Worm (Caenorhabditis elegans): ENCODE data around the gene sma-3.

sma-3 gene

DNA sequence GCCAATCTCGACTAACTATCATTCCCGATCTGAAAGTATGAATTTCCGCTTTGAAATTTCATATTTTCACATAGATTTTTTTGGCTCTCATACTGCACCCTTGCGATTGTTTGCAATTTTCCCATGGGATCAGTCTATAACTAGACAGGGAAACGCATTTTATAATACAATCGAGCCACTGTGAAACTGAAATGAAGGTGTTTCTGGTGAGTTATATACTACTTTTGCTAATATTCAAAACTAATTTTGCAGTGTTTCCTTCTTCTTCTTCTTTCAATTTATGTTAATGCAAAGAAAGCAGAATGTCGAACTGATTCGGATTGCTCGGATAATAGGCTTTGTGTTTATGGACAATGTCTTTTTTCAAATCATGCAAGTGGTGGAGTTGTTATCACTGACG, 22.1 kb upstream of the sma-3 start:
- TF ChIP-seq ceh-2 (tag; optimal IDR thresholded peaks at IDR 0.05) (no peak), Y22D7AL.16 (tag; optimal IDR thresholded peaks at IDR 0.05) (no peak), zip-5 (tag; optimal IDR thresholded peaks at IDR 0.05) (no peak), sox-2 (GFP tag; IDR thresholded peaks at IDR 0.05) (no peak), ceh-22 (tag; optimal IDR thresholded peaks at IDR 0.05) (no peak), che-1 (tag; optimal IDR thresholded peaks at IDR 0.05) (no peak), hlh-30 (tag; optimal IDR thresholded peaks at IDR 0.05; ENCODE audit: insufficient read depth) (no peak), elt-2 (tag; optimal IDR thresholded peaks at IDR 0.05) (no peak), ceh-45 (GFP tag; IDR thresholded peaks at IDR 0.05) (no peak), eyg-1 (tag; optimal IDR thresholded peaks at IDR 0.05) (no peak), hlh-13 (GFP tag; optimal IDR thresholded peaks at IDR 0.05) (no peak), unc-55 (GFP tag; optimal IDR thresholded peaks at IDR 0.05) (no peak), ama-1 (optimal IDR thresholded peaks at IDR 0.05) (no peak), ztf-16 (tag; optimal IDR thresholded peaks at IDR 0.05) (no peak)

DNA sequence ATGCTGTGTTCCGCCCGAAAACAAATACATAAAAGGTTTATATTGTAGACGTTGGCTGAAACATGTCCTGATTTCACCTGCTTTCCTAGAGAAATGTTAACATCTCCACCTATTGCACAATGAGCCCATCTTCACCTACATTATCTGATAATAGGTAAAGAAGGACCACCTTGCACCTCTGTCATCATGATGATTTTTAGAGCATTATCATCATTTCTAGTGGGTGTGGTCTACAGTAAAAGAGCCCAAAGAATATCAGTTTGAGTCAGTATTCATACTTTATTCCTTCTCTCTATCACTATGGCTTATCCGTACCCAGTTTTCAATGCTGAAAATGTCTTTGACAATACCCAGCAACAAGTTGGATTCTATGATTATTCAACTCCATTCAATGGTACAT, 20.4 kb upstream of the sma-3 start, which contains the start of gene med-2:
med-2 (plus strand) TSS at position 301 of the 400 bp plus-strand sequence.
- TF ChIP-seq hlh-8 (tag; optimal IDR thresholded peaks at IDR 0.05) (no peak), ztf-16 (tag; optimal IDR thresholded peaks at IDR 0.05) (no peak), C38D4.7 (GFP tag; optimal IDR thresholded peaks at IDR 0.05) (no peak)

DNA sequence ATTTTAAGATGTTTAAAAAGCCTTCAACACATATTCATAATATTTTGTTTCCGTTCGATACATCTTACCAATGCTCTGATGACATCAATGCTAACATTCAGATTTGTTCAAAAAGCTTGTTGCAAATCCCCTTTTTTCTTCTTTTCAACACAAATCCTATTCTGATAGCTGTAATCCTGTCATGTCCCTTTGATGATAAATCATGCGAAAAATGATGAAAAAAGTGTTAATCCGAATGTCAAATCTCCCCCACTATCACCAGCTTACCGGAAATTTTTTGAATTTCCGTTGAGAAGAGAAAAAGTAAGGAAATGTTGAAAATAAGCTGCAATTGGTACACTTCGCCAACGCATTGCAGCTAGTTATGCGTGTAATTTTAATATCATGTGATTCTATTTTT, 18.0 kb upstream of the sma-3 start:
- TF ChIP-seq hlh-6 (tag; optimal IDR thresholded peaks at IDR 0.05) (no peak), C08G9.2 (tag; optimal IDR thresholded peaks at IDR 0.05) (no peak), ceh-34 (tag; optimal IDR thresholded peaks at IDR 0.05) (no peak), F13H6.1 (tag; optimal IDR thresholded peaks at IDR 0.05) (no peak), tbx-2 (tag; optimal IDR thresholded peaks at IDR 0.05) (no peak), ceh-19 (GFP tag; optimal IDR thresholded peaks at IDR 0.05) (no peak), elt-4 (tag; optimal IDR thresholded peaks at IDR 0.05) (no peak), hlh-15 (tag; optimal IDR thresholded peaks at IDR 0.05) (no peak), ets-4 (tag; optimal IDR thresholded peaks at IDR 0.05) (no peak), ceh-6 (GFP tag; optimal IDR thresholded peaks at IDR 0.05) (no peak), ceh-48 (tag; optimal IDR thresholded peaks at IDR 0.05) (no peak), che-1 (tag; optimal IDR thresholded peaks at IDR 0.05) (no peak), K09A11.1 (tag; optimal IDR thresholded peaks at IDR 0.05; ENCODE audit: insufficient read depth) (no peak), hlh-8 (tag; optimal IDR thresholded peaks at IDR 0.05) (no peak), ceh-9 (tag; optimal IDR thresholded peaks at IDR 0.05) (no peak), pha-2 (tag; optimal IDR thresholded peaks at IDR 0.05) (no peak), pqm-1 (tag; optimal IDR thresholded peaks at IDR 0.05) (no peak), pha-4 (tag; optimal IDR thresholded peaks at IDR 0.05) (no peak), dmd-4 (tag; optimal IDR thresholded peaks at IDR 0.05; ENCODE audit: borderline replicate concordance) (no peak), elt-2 (tag; optimal IDR thresholded peaks at IDR 0.05) (no peak)

DNA sequence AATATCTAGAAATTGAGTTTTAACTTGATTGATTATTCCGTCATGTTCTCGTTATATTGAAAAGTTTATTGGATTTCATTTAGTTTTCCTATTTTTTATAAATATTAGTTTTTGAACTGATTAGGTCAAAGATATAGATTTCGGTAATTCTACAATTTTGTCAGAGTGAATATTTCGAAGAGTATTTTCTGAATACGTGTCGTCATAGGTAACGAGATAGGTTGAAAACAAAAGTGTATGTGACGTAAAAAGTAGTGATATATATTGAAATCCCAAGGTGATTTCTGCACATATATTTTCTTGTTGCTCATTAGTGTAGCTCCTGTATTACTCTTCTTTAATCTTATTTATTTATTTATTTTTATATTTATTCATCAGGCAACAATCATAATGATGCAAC, 17.0 kb upstream of the sma-3 start, which contains the start of gene K04C2.7:
K04C2.7 (plus strand) TSS at position 301 of the 400 bp plus-strand sequence.
- TF ChIP-seq C08G9.2 (tag; optimal IDR thresholded peaks at IDR 0.05): no peak
- TF ChIP-seq lim-6 (tag; optimal IDR thresholded peaks at IDR 0.05): no peak
- no peak for TF ChIP-seq ceh-34 (tag; optimal IDR thresholded peaks at IDR 0.05)
- TF ChIP-seq ceh-6 (GFP tag; optimal IDR thresholded peaks at IDR 0.05): no peak
- no peak for TF ChIP-seq npax-4 (tag; optimal IDR thresholded peaks at IDR 0.05)
- TF ChIP-seq C38D4.7 (GFP tag; optimal IDR thresholded peaks at IDR 0.05): no peak
- TF ChIP-seq ceh-19 (GFP tag; optimal IDR thresholded peaks at IDR 0.05): no peak
- no peak for TF ChIP-seq hlh-8 (tag; optimal IDR thresholded peaks at IDR 0.05)
- no peak for TF ChIP-seq pat-9 (tag; optimal IDR thresholded peaks at IDR 0.05)
- no peak for TF ChIP-seq pha-2 (tag; optimal IDR thresholded peaks at IDR 0.05)
- no peak for TF ChIP-seq tbx-2 (tag; optimal IDR thresholded peaks at IDR 0.05)
- TF ChIP-seq hlh-13 (GFP tag; optimal IDR thresholded peaks at IDR 0.05): no peak
- TF ChIP-seq zip-5 (tag; optimal IDR thresholded peaks at IDR 0.05): no peak
